Worm (Caenorhabditis elegans) whole organism, L4 larva: ENCODE measurements around the gene srlf-3.
A peak's percentile ranks its signal among the peaks of the same experiment; 100 is the strongest.

Experiments used
- D1046.2 ChIP-seq: fragments of 200-800 bp; sonication (Bioruptor generic); IDR thresholded peaks from 2 replicates; pipeline ENCODE4 v1.3.6; 2022; ENCODE audit warnings: missing genetic modification characterization, missing compliant biosample characterization
- R02D3.7 ChIP-seq: fragments of 150-350 bp; sonication (generic microtip); optimal IDR thresholded peaks from 3 replicates; lab custom pipeline; 2014; ENCODE audit warnings: missing biosample characterization, missing genetic modification characterization
- T26A8.4 ChIP-seq: fragments of 200-800 bp; sonication (Bioruptor generic); IDR thresholded peaks from 2 replicates; pipeline ENCODE4 v1.3.6; 2022; ENCODE audit warnings: missing genetic modification characterization, missing compliant biosample characterization
- Y48G9A.11 ChIP-seq: fragments of 200-800 bp; sonication (Bioruptor generic); IDR thresholded peaks from 2 replicates; pipeline ENCODE4 v1.3.6; 2022; ENCODE audit warnings: missing genetic modification reagents, missing genetic modification characterization, missing compliant biosample characterization
- Y5F2A.4 ChIP-seq: fragments of 200-800 bp; sonication (Bioruptor generic); optimal IDR thresholded peaks from 2 replicates; lab custom pipeline; 2018; ENCODE audit warnings: mild to moderate bottlenecking, missing genetic modification characterization, missing compliant biosample characterization
- aha-1 ChIP-seq: fragments of 150-350 bp; peaks from one replicate; lab custom pipeline; 2014; ENCODE audit warnings: missing biosample characterization, missing genetic modification characterization
- aly-2 ChIP-seq: sonication (generic microtip); optimal IDR thresholded peaks from 2 replicates; lab custom pipeline; 2018; ENCODE audit warnings: missing biosample characterization, missing genetic modification characterization
- ama-1 ChIP-seq: fragments of 150-350 bp; optimal IDR thresholded peaks from 2 replicates; lab custom pipeline; 2014; ENCODE audit warnings: inconsistent platforms, mixed read lengths
- attf-4 ChIP-seq: sonication (generic microtip); optimal IDR thresholded peaks from 3 replicates; lab custom pipeline; 2017; ENCODE audit warnings: missing biosample characterization, missing genetic modification characterization
- ceh-28 ChIP-seq: fragments of 150-350 bp; optimal IDR thresholded peaks from 2 replicates; lab custom pipeline; 2014; ENCODE audit warnings: missing biosample characterization, missing genetic modification reagents, missing genetic modification characterization
- ceh-32 ChIP-seq: sonication (generic microtip); optimal IDR thresholded peaks from 2 replicates; lab custom pipeline; 2016; ENCODE audit warnings: mild to moderate bottlenecking, missing genetic modification characterization, missing compliant biosample characterization; ENCODE audit not compliant: poor library complexity
- ceh-44 ChIP-seq: fragments of 200-800 bp; sonication (Bioruptor generic); IDR thresholded peaks from 2 replicates; pipeline ENCODE4 v1.3.6; 2022; ENCODE audit warnings: missing genetic modification reagents, missing genetic modification characterization, missing compliant biosample characterization
- ceh-62 ChIP-seq: sonication (generic microtip); optimal IDR thresholded peaks from 2 replicates; lab custom pipeline; 2017; ENCODE audit warnings: missing biosample characterization, missing genetic modification characterization
- ces-1 ChIP-seq: fragments of 150-350 bp; sonication (generic microtip); optimal IDR thresholded peaks from 4 replicates; lab custom pipeline; 2014; ENCODE audit warnings: missing biosample characterization, missing genetic modification reagents, missing genetic modification characterization
- cey-2 ChIP-seq: sonication (generic microtip); optimal IDR thresholded peaks from 3 replicates; lab custom pipeline; 2017; ENCODE audit warnings: missing genetic modification characterization, mild to moderate bottlenecking, missing compliant biosample characterization, antibody characterized with exemption, borderline replicate concordance; ENCODE audit not compliant: insufficient read depth
- ctbp-1 ChIP-seq: fragments of 200-800 bp; sonication (Bioruptor generic); IDR thresholded peaks from 2 replicates; pipeline ENCODE4 v1.3.6; 2022; ENCODE audit warnings: missing genetic modification reagents, missing genetic modification characterization, missing compliant biosample characterization
- daf-12 ChIP-seq: fragments of 150-350 bp; optimal IDR thresholded peaks from 2 replicates; lab custom pipeline; 2014; ENCODE audit warnings: missing biosample characterization, missing genetic modification reagents, missing genetic modification characterization
- daf-19 ChIP-seq: fragments of 200-800 bp; sonication (Bioruptor generic); conservative IDR thresholded peaks from 2 replicates; pipeline ENCODE4 v1.3.6; 2022; ENCODE audit warnings: missing genetic modification characterization, missing compliant biosample characterization
- dmd-8 ChIP-seq: fragments of 200-800 bp; sonication (Bioruptor generic); IDR thresholded peaks from 2 replicates; pipeline ENCODE4 v1.3.6; 2022; ENCODE audit warnings: missing genetic modification characterization, missing compliant biosample characterization
- duxl-1 ChIP-seq: sonication (generic microtip); optimal IDR thresholded peaks from 2 replicates; lab custom pipeline; 2016; ENCODE audit warnings: mild to moderate bottlenecking, missing genetic modification characterization, moderate library complexity, missing compliant biosample characterization; ENCODE audit not compliant: poor library complexity
- egl-43 ChIP-seq: fragments of 200-800 bp; sonication (Bioruptor generic); IDR thresholded peaks from 2 replicates; pipeline ENCODE4 v1.3.6; 2022; ENCODE audit warnings: missing genetic modification reagents, missing genetic modification characterization, missing compliant biosample characterization
- fos-1 ChIP-seq: fragments of 150-350 bp; optimal IDR thresholded peaks from 2 replicates; lab custom pipeline; 2014; ENCODE audit warnings: missing biosample characterization, missing genetic modification characterization
- hlh-30 ChIP-seq: sonication (generic microtip); optimal IDR thresholded peaks from 2 replicates; lab custom pipeline; 2017; ENCODE audit warnings: antibody characterized with exemption, mild to moderate bottlenecking, missing genetic modification characterization, missing compliant biosample characterization; ENCODE audit not compliant: insufficient read depth
- hmg-1.1 ChIP-seq: fragments of 200-800 bp; sonication (Bioruptor generic); IDR thresholded peaks from 2 replicates; pipeline ENCODE4 v1.3.6; 2022; ENCODE audit warnings: missing genetic modification reagents, missing genetic modification characterization, missing compliant biosample characterization
- lin-1 ChIP-seq: fragments of 200-800 bp; sonication (Bioruptor generic); IDR thresholded peaks from 2 replicates; pipeline ENCODE4 v1.3.6; 2022; ENCODE audit warnings: missing genetic modification reagents, missing genetic modification characterization, missing compliant biosample characterization
- lin-13 ChIP-seq: fragments of 150-350 bp; optimal IDR thresholded peaks from 2 replicates; lab custom pipeline; 2014; ENCODE audit warnings: missing biosample characterization, missing genetic modification reagents, missing genetic modification characterization
- lin-15B ChIP-seq: fragments of 150-350 bp; sonication (generic microtip); optimal IDR thresholded peaks from 3 replicates; lab custom pipeline; 2014; ENCODE audit warnings: missing biosample characterization, missing genetic modification characterization
- lin-38 ChIP-seq: fragments of 200-800 bp; sonication (Bioruptor generic); IDR thresholded peaks from 2 replicates; pipeline ENCODE4 v1.3.6; 2022; ENCODE audit warnings: missing genetic modification reagents, missing genetic modification characterization, missing compliant biosample characterization
- lin-39 ChIP-seq: fragments of 150-350 bp; optimal IDR thresholded peaks from 2 replicates; lab custom pipeline; 2014; ENCODE audit warnings: missing biosample characterization, missing genetic modification reagents, missing genetic modification characterization
- lir-3 ChIP-seq: sonication (generic microtip); optimal IDR thresholded peaks from 2 replicates; lab custom pipeline; 2016; ENCODE audit warnings: mild to moderate bottlenecking, missing genetic modification characterization, missing compliant biosample characterization
- mdl-1 ChIP-seq, 2 experiments: fragments of 150-350 bp in 1 of 2; sonication (generic microtip) in 1 of 2; optimal IDR thresholded peaks; 2 replicates each; lab custom pipeline; 2014 to 2017; ENCODE audit warnings: missing biosample characterization in 2 of 2, missing genetic modification characterization in 2 of 2
- mdt-29 ChIP-seq: fragments of 200-800 bp; sonication (Bioruptor generic); IDR thresholded peaks from 2 replicates; pipeline ENCODE4 v1.3.6; 2022; ENCODE audit warnings: missing genetic modification reagents, missing genetic modification characterization, missing compliant biosample characterization
- mep-1 ChIP-seq: fragments of 150-350 bp; sonication (generic microtip); optimal IDR thresholded peaks from 3 replicates; lab custom pipeline; 2014; ENCODE audit warnings: missing biosample characterization, missing genetic modification characterization
- mes-2 ChIP-seq: sonication (generic microtip); optimal IDR thresholded peaks from 2 replicates; lab custom pipeline; 2016; ENCODE audit warnings: missing genotype, mild to moderate bottlenecking, missing genetic modification characterization, missing compliant biosample characterization; ENCODE audit not compliant: poor library complexity, severe bottlenecking
- mxl-2 ChIP-seq: fragments of 200-800 bp; sonication (Bioruptor generic); conservative IDR thresholded peaks from 2 replicates; pipeline ENCODE4 v1.3.6; 2022; ENCODE audit warnings: missing genetic modification reagents, missing genetic modification characterization, missing compliant biosample characterization
- nhr-10 ChIP-seq: fragments of 150-350 bp; optimal IDR thresholded peaks from 2 replicates; lab custom pipeline; 2014; ENCODE audit warnings: missing biosample characterization, missing genetic modification characterization
- nhr-11 ChIP-seq: fragments of 150-350 bp; optimal IDR thresholded peaks from 2 replicates; lab custom pipeline; 2014; ENCODE audit warnings: missing biosample characterization, missing genetic modification characterization
- nhr-111 ChIP-seq: fragments of 200-800 bp; sonication (Bioruptor generic); optimal IDR thresholded peaks from 2 replicates; lab custom pipeline; 2018; ENCODE audit warnings: mild to moderate bottlenecking, missing genetic modification characterization, missing compliant biosample characterization
- nhr-25 ChIP-seq: sonication (generic microtip); optimal IDR thresholded peaks from 2 replicates; lab custom pipeline; 2017; ENCODE audit warnings: missing genetic modification characterization, mild to moderate bottlenecking, missing compliant biosample characterization, antibody characterized with exemption, moderate library complexity, borderline replicate concordance; ENCODE audit not compliant: insufficient read depth
- nhr-28 ChIP-seq: fragments of 150-350 bp; optimal IDR thresholded peaks from 2 replicates; lab custom pipeline; 2014; ENCODE audit warnings: missing biosample characterization, missing genetic modification characterization
- nhr-41 ChIP-seq: fragments of 200-800 bp; sonication (Bioruptor generic); IDR thresholded peaks from 2 replicates; pipeline ENCODE4 v1.3.6; 2022; ENCODE audit warnings: missing genetic modification reagents, missing genetic modification characterization, missing compliant biosample characterization
- pha-4 ChIP-seq, 2 experiments: fragments of 150-350 bp in 1 of 2; fragments of 200-800 bp in 1 of 2; sonication (Bioruptor generic) in 1 of 2; IDR thresholded peaks in 1 of 2; optimal IDR thresholded peaks in 1 of 2; 2 replicates each; pipeline versions ENCODE4 v1.3.6 to Lab custom; 2014 to 2022; ENCODE audit warnings: missing genetic modification characterization in 2 of 2, missing genetic modification reagents in 2 of 2, missing biosample characterization in 1 of 2, missing compliant biosample characterization in 1 of 2
- php-3 ChIP-seq: fragments of 200-800 bp; sonication (Bioruptor generic); IDR thresholded peaks from 2 replicates; pipeline ENCODE4 v1.3.6; 2022; ENCODE audit warnings: missing genetic modification reagents, missing genetic modification characterization, missing compliant biosample characterization
- rbr-2 ChIP-seq: sonication (generic microtip); optimal IDR thresholded peaks from 2 replicates; lab custom pipeline; 2016; ENCODE audit warnings: missing genotype, missing genetic modification characterization, missing compliant biosample characterization
- sdz-12 ChIP-seq: fragments of 200-800 bp; sonication (Bioruptor generic); optimal IDR thresholded peaks from 2 replicates; lab custom pipeline; 2018; ENCODE audit warnings: mild to moderate bottlenecking, missing genetic modification characterization, missing compliant biosample characterization
- spr-1 ChIP-seq: sonication (generic microtip); optimal IDR thresholded peaks from 2 replicates; lab custom pipeline; 2016; ENCODE audit warnings: mild to moderate bottlenecking, missing genetic modification characterization, missing compliant biosample characterization
- unc-39 ChIP-seq: sonication (generic microtip); optimal IDR thresholded peaks from 2 replicates; lab custom pipeline; 2017; ENCODE audit warnings: missing biosample characterization, missing genetic modification characterization
- unc-62 ChIP-seq, 3 experiments: fragments of 150-350 bp in 1 of 3; sonication (generic microtip); optimal IDR thresholded peaks in 2 of 3; peaks in 1 of 3; 1 replicate in 1 of 3; 2 replicates in 2 of 3; lab custom pipeline; 2014 to 2017; ENCODE audit warnings: missing biosample characterization in 3 of 3, missing genetic modification characterization in 3 of 3, missing genetic modification reagents in 3 of 3, missing genotype in 1 of 3
- zfp-2 ChIP-seq: sonication (generic microtip); optimal IDR thresholded peaks from 2 replicates; lab custom pipeline; 2016; ENCODE audit warnings: mild to moderate bottlenecking, missing genetic modification characterization, missing compliant biosample characterization
- ztf-11 ChIP-seq: fragments of 150-350 bp; optimal IDR thresholded peaks from 2 replicates; lab custom pipeline; 2014; ENCODE audit warnings: missing biosample characterization, missing genetic modification characterization
- ztf-7 ChIP-seq: fragments of 150-350 bp; optimal IDR thresholded peaks from 2 replicates; lab custom pipeline; 2014; ENCODE audit warnings: missing biosample characterization, missing genetic modification characterization

srlf-3 gene

ce11 chrIV:8527598-8528012 is 40.3 kb downstream of the srlf-3 start (continued):
- TF ChIP-seq lin-1 (GFP tag; lab: Robert Waterston, UW): peak; percentile 91; the same call in 1 of the 2 replicates
- TF ChIP-seq aly-2: no peak
- peak; percentile 79 to 95 for TF ChIP-seq mdl-1 (tag; optimal IDR thresholded peaks at IDR 0.05; lab: Kevin White, UChicago)
- TF ChIP-seq php-3 (GFP tag; lab: Robert Waterston, UW): peak; percentile 96
- no peak for TF ChIP-seq dmd-8 (GFP tag; lab: Robert Waterston, UW)
- peak; percentile 99 for TF ChIP-seq aha-1 (tag; lab: Kevin White, UChicago)
- TF ChIP-seq D1046.2: no peak
- peak; percentile 34; the same call in 1 of the 2 replicates for TF ChIP-seq lin-38 (GFP tag; lab: Robert Waterston, UW)
- peak; percentile 7 for TF ChIP-seq duxl-1 (tag; lab: Kevin White, UChicago)
- no peak for TF ChIP-seq Y48G9A.11
- TF ChIP-seq T26A8.4 (GFP tag; lab: Robert Waterston, UW): peak; percentile 81
- peak; percentile 92 for TF ChIP-seq nhr-10
- no peak for TF ChIP-seq ceh-44
- no peak for TF ChIP-seq attf-4 (tag; lab: Kevin White, UChicago)
- TF ChIP-seq unc-39 (tag; lab: Kevin White, UChicago): no peak
- peak; percentile 70 for TF ChIP-seq ztf-7 (tag; lab: Kevin White, UChicago)
- no peak for TF ChIP-seq ceh-62 (tag; lab: Kevin White, UChicago)
- TF ChIP-seq zfp-2: no peak
- TF ChIP-seq pha-4 (GFP tag; IDR thresholded peaks at IDR 0.05; lab: Robert Waterston, UW): peak; percentile 75
- no peak for TF ChIP-seq pha-4 (tag; optimal IDR thresholded peaks at IDR 0.05; lab: Kevin White, UChicago)
- TF ChIP-seq nhr-41: 0 out of 2 replicates have a peak, but pooled peaks have one; percentile 73
- TF ChIP-seq unc-62 (GFP tag; optimal IDR thresholded peaks at IDR 0.05 in 1 of 2; lab: Kevin White, UChicago): peak in 1 of 2 experiments; percentile 69
- TF ChIP-seq unc-62 (tag; optimal IDR thresholded peaks at IDR 0.05; lab: Kevin White, UChicago): peak; percentile 47
- TF ChIP-seq spr-1: peak; percentile 87
- peak; percentile 34 for TF ChIP-seq rbr-2 (tag; lab: Kevin White, UChicago)
- TF ChIP-seq ama-1 (lab: Kevin White, UChicago): no peak
- no peak for TF ChIP-seq lin-39
- TF ChIP-seq nhr-25 (tag; lab: Kevin White, UChicago): no peak
- no peak for TF ChIP-seq R02D3.7
- TF ChIP-seq mep-1 (tag; lab: Kevin White, UChicago): peak; percentile 81
- peak; percentile 97 for TF ChIP-seq cey-2 (tag; lab: Kevin White, UChicago)
- no peak for TF ChIP-seq Y5F2A.4 (GFP tag; lab: Kevin White, UChicago)
- TF ChIP-seq nhr-28 (tag; lab: Kevin White, UChicago): peak; percentile 99
- TF ChIP-seq lin-15B: no peak
- 0 out of 2 replicates have a peak, but pooled peaks have one; percentile 42 for TF ChIP-seq ctbp-1 (GFP tag; lab: Robert Waterston, UW)
- TF ChIP-seq hmg-1.1 (GFP tag; lab: Robert Waterston, UW): peak; percentile 55
- TF ChIP-seq mdt-29: peak; percentile 89

- TF ChIP-seq lir-3 (tag; lab: Kevin White, UChicago): no peak
- no peak for TF ChIP-seq nhr-111 (GFP tag; lab: Kevin White, UChicago)
- no peak for TF ChIP-seq nhr-11 (tag; lab: Kevin White, UChicago)
- no peak for TF ChIP-seq sdz-12
- TF ChIP-seq mdt-29: no peak
- no peak for TF ChIP-seq fos-1 (tag; lab: Kevin White, UChicago)
- TF ChIP-seq hmg-1.1 (GFP tag; lab: Robert Waterston, UW): no peak
- TF ChIP-seq egl-43 (GFP tag; lab: Robert Waterston, UW): no peak
- TF ChIP-seq daf-12 (tag; lab: Kevin White, UChicago): no peak
- no peak for TF ChIP-seq ceh-32 (tag; lab: Kevin White, UChicago)
- TF ChIP-seq mes-2 (tag; lab: Kevin White, UChicago): peak; percentile 25
- TF ChIP-seq mxl-2 (GFP tag; lab: Robert Waterston, UW): no peak
- TF ChIP-seq ztf-11 (tag; lab: Kevin White, UChicago): no peak
- TF ChIP-seq ces-1 (GFP tag; lab: Kevin White, UChicago): no peak
- no peak for TF ChIP-seq ceh-28 (tag; lab: Kevin White, UChicago)
- no peak for TF ChIP-seq Y48G9A.11
- TF ChIP-seq hlh-30 (tag; lab: Kevin White, UChicago): peak; percentile 76
- TF ChIP-seq daf-19 (GFP tag; lab: Robert Waterston, UW): no peak
- TF ChIP-seq lin-13 (GFP tag; lab: Kevin White, UChicago): no peak
Measured at ce11 chrIV:8528345-8528744, 41.1 kb downstream of the srlf-3 start.
